Fruit fly (Drosophila melanogaster) whole organism, embryonic: Measurements from ENCODE around the gene trem.

ENCODE experiments used
- C15 ChIP-seq: fragments of 200-800 bp; sonication (Bioruptor generic); IDR thresholded peaks from 3 replicates; pipeline ENCODE4 v1.3.6; 2022; ENCODE audit warnings: missing biosample characterization, missing genetic modification characterization
- CG10267 ChIP-seq: fragments of 200-800 bp; sonication (Bioruptor generic); optimal IDR thresholded peaks from 2 replicates; lab custom pipeline; 2018; ENCODE audit warnings: missing biosample characterization, mild to moderate bottlenecking, missing genetic modification characterization, moderate library complexity
- CG11085 ChIP-seq: fragments of 200-800 bp; sonication (Bioruptor generic); IDR thresholded peaks from 2 replicates; pipeline ENCODE4 v1.3.6; 2022; ENCODE audit warnings: missing biosample characterization, missing genetic modification characterization
- CG11504 ChIP-seq: fragments of 200-800 bp; sonication (Bioruptor generic); optimal IDR thresholded peaks from 3 replicates; lab custom pipeline; 2019; ENCODE audit warnings: missing biosample characterization, mild to moderate bottlenecking, missing genetic modification characterization, moderate library complexity
- CG12659 ChIP-seq: fragments of 200-800 bp; sonication (Bioruptor generic); optimal IDR thresholded peaks from 3 replicates; lab custom pipeline; 2017; ENCODE audit warnings: mild to moderate bottlenecking, missing biosample characterization, missing genetic modification reagents, missing genetic modification characterization
- CG13894 ChIP-seq: fragments of 200-800 bp; sonication (Bioruptor generic); optimal IDR thresholded peaks from 3 replicates; lab custom pipeline; 2018; ENCODE audit warnings: missing biosample characterization, mild to moderate bottlenecking, missing genetic modification characterization, moderate library complexity
- CG14860 ChIP-seq: fragments of 200-800 bp; sonication (Bioruptor generic); IDR thresholded peaks from 3 replicates; pipeline ENCODE4 v1.3.6; 2022; ENCODE audit warnings: missing biosample characterization, missing genetic modification characterization; ENCODE audit not compliant: partially characterized antibody
- CG15011 ChIP-seq: fragments of 200-800 bp; sonication (Bioruptor generic); optimal IDR thresholded peaks from 3 replicates; lab custom pipeline; 2018; ENCODE audit warnings: missing biosample characterization, mild to moderate bottlenecking, missing genetic modification characterization
- CG16813 ChIP-seq: fragments of 200-800 bp; sonication (Bioruptor generic); IDR thresholded peaks from 3 replicates; pipeline ENCODE4 v1.3.6; 2022; ENCODE audit warnings: missing biosample characterization, missing genetic modification characterization; ENCODE audit not compliant: partially characterized antibody
- CG18476 ChIP-seq: fragments of 200-800 bp; sonication (Bioruptor generic); optimal IDR thresholded peaks from 2 replicates; lab custom pipeline; 2016; ENCODE audit warnings: missing biosample characterization, mild to moderate bottlenecking, missing genetic modification characterization
- CG3163 ChIP-seq: fragments of 200-800 bp; sonication (Bioruptor generic); optimal IDR thresholded peaks from 3 replicates; lab custom pipeline; 2016; ENCODE audit warnings: missing biosample characterization, missing genetic modification characterization
- CG4282 ChIP-seq: fragments of 200-800 bp; sonication (Bioruptor generic); optimal IDR thresholded peaks from 2 replicates; lab custom pipeline; 2016; ENCODE audit warnings: missing biosample characterization, missing genetic modification characterization
- CG43689 ChIP-seq: fragments of 200-800 bp; sonication (Bioruptor generic); IDR thresholded peaks from 2 replicates; pipeline ENCODE4 v1.3.6; 2022; ENCODE audit warnings: missing biosample characterization, missing genetic modification characterization
- CG4404 ChIP-seq: fragments of 200-800 bp; sonication (Bioruptor generic); IDR thresholded peaks from 2 replicates; pipeline ENCODE4 v1.3.6; 2022; ENCODE audit warnings: missing biosample characterization, missing genetic modification characterization
- CG5245 ChIP-seq: fragments of 200-800 bp; sonication (Bioruptor generic); optimal IDR thresholded peaks from 3 replicates; lab custom pipeline; 2016; ENCODE audit warnings: missing biosample characterization, missing genetic modification characterization
- CG7372 ChIP-seq: fragments of 200-800 bp; sonication (Bioruptor generic); IDR thresholded peaks from 2 replicates; pipeline ENCODE4 v1.3.6; 2022; ENCODE audit warnings: missing biosample characterization, missing genetic modification characterization
- CG7556 ChIP-seq: fragments of 200-800 bp; sonication (Bioruptor generic); optimal IDR thresholded peaks from 2 replicates; lab custom pipeline; 2017; ENCODE audit warnings: missing biosample characterization, mild to moderate bottlenecking, missing genetic modification characterization
- CG7745 ChIP-seq: fragments of 200-800 bp; sonication (Bioruptor generic); optimal IDR thresholded peaks from 2 replicates; lab custom pipeline; 2018; ENCODE audit warnings: missing biosample characterization, mild to moderate bottlenecking, missing genetic modification characterization, moderate library complexity
- CG7928 ChIP-seq: fragments of 200-800 bp; sonication (Bioruptor generic); optimal IDR thresholded peaks from 2 replicates; lab custom pipeline; 2017; ENCODE audit warnings: missing biosample characterization, mild to moderate bottlenecking, missing genetic modification characterization
- CG8765 ChIP-seq: fragments of 200-800 bp; sonication (Bioruptor generic); IDR thresholded peaks from 2 replicates; pipeline ENCODE4 v1.3.6; 2022; ENCODE audit warnings: missing biosample characterization, missing genetic modification characterization
- CG8924 ChIP-seq: fragments of 200-800 bp; optimal IDR thresholded peaks from 3 replicates; lab custom pipeline; 2019; ENCODE audit warnings: missing biosample characterization, mild to moderate bottlenecking, missing genetic modification characterization, moderate library complexity
- CG9727 ChIP-seq: fragments of 200-800 bp; sonication (Bioruptor generic); optimal IDR thresholded peaks from 3 replicates; lab custom pipeline; 2017; ENCODE audit warnings: missing biosample characterization, mild to moderate bottlenecking, missing genetic modification characterization
- CG9876 ChIP-seq: fragments of 200-800 bp; sonication (Bioruptor generic); optimal IDR thresholded peaks from 2 replicates; lab custom pipeline; 2016; ENCODE audit warnings: missing biosample characterization, missing genetic modification characterization
- Doc3 ChIP-seq: fragments of 200-800 bp; sonication (Bioruptor generic); IDR thresholded peaks from 3 replicates; pipeline ENCODE4 v1.3.6; 2022; ENCODE audit warnings: missing biosample characterization, missing genetic modification characterization; ENCODE audit not compliant: partially characterized antibody
- Hsf ChIP-seq: fragments of 200-800 bp; sonication (Bioruptor generic); optimal IDR thresholded peaks from 3 replicates; lab custom pipeline; 2016; ENCODE audit warnings: missing biosample characterization, missing genetic modification characterization
- Myb ChIP-seq: fragments of 200-800 bp; sonication (Bioruptor generic); optimal IDR thresholded peaks from 2 replicates; lab custom pipeline; 2016; ENCODE audit warnings: missing biosample characterization, missing genetic modification characterization
- Neu2 ChIP-seq: fragments of 200-800 bp; sonication (Bioruptor generic); optimal IDR thresholded peaks from 3 replicates; lab custom pipeline; 2016; ENCODE audit warnings: missing biosample characterization, missing genetic modification characterization, borderline replicate concordance
- NfI ChIP-seq: fragments of 200-800 bp; sonication (Bioruptor generic); optimal IDR thresholded peaks from 3 replicates; lab custom pipeline; 2018; ENCODE audit warnings: missing biosample characterization, mild to moderate bottlenecking, missing genetic modification characterization, moderate library complexity
- Six4 ChIP-seq: fragments of 200-800 bp; sonication (Bioruptor generic); optimal IDR thresholded peaks from 2 replicates; lab custom pipeline; 2016; ENCODE audit warnings: missing biosample characterization, missing genetic modification characterization
- Xbp1 ChIP-seq: fragments of 200-800 bp; sonication (Bioruptor generic); optimal IDR thresholded peaks from 3 replicates; lab custom pipeline; 2016; ENCODE audit warnings: missing biosample characterization, mild to moderate bottlenecking, missing genetic modification characterization
- ab ChIP-seq: fragments of 200-800 bp; sonication (Bioruptor generic); optimal IDR thresholded peaks from 2 replicates; lab custom pipeline; 2016; ENCODE audit warnings: missing biosample characterization, missing genetic modification characterization
- bbx ChIP-seq: fragments of 200-800 bp; sonication (Bioruptor generic); IDR thresholded peaks from 2 replicates; pipeline ENCODE4 v1.3.6; 2022; ENCODE audit warnings: missing biosample characterization, missing genetic modification characterization; ENCODE audit not compliant: partially characterized antibody
- bowl ChIP-seq: fragments of 200-800 bp; sonication (Bioruptor generic); IDR thresholded peaks from 2 replicates; pipeline ENCODE4 v1.3.6; 2022; ENCODE audit warnings: missing biosample characterization, missing genetic modification characterization
- cato ChIP-seq: fragments of 200-800 bp; sonication (Bioruptor generic); optimal IDR thresholded peaks from 2 replicates; lab custom pipeline; 2016; ENCODE audit warnings: missing biosample characterization, missing genetic modification characterization, borderline replicate concordance
- chinmo ChIP-seq: fragments of 200-800 bp; sonication (Bioruptor generic); IDR thresholded peaks from 4 replicates; pipeline ENCODE4 v1.3.6; 2022; ENCODE audit warnings: missing biosample characterization, missing genetic modification characterization; ENCODE audit not compliant: partially characterized antibody
- danr ChIP-seq: fragments of 200-800 bp; sonication (Bioruptor generic); IDR thresholded peaks from 2 replicates; pipeline ENCODE4 v1.3.6; 2022; ENCODE audit warnings: missing biosample characterization, missing genetic modification characterization
- exex ChIP-seq: fragments of 200-800 bp; sonication (Bioruptor generic); optimal IDR thresholded peaks from 4 replicates; lab custom pipeline; 2018; ENCODE audit warnings: missing biosample characterization, mild to moderate bottlenecking, missing genetic modification characterization, moderate library complexity
- ftz-f1 ChIP-seq: fragments of 200-800 bp; sonication (Bioruptor generic); optimal IDR thresholded peaks from 2 replicates; lab custom pipeline; 2016; ENCODE audit warnings: missing biosample characterization, missing genetic modification characterization
- fu2 ChIP-seq: fragments of 200-800 bp; sonication (Bioruptor generic); optimal IDR thresholded peaks from 2 replicates; lab custom pipeline; 2016; ENCODE audit warnings: missing biosample characterization, missing genetic modification characterization
- hth ChIP-seq: fragments of >200 bp; optimal IDR thresholded peaks from 2 replicates; lab custom pipeline; 2017; ENCODE audit warnings: inconsistent platforms
- inv ChIP-seq: fragments of 200-800 bp; sonication (Bioruptor generic); IDR thresholded peaks from 2 replicates; pipeline ENCODE4 v1.3.6; 2022; ENCODE audit warnings: missing biosample characterization, missing genetic modification characterization; ENCODE audit not compliant: partially characterized antibody
- lbe ChIP-seq: fragments of 200-800 bp; sonication (Bioruptor generic); optimal IDR thresholded peaks from 2 replicates; lab custom pipeline; 2016; ENCODE audit warnings: missing biosample characterization, mild to moderate bottlenecking, missing genetic modification characterization
- org-1 ChIP-seq: fragments of 200-800 bp; sonication (Bioruptor generic); optimal IDR thresholded peaks from 2 replicates; lab custom pipeline; 2017; ENCODE audit warnings: missing biosample characterization, missing genetic modification characterization
- phol ChIP-seq: fragments of 200-800 bp; sonication (Bioruptor generic); optimal IDR thresholded peaks from 3 replicates; lab custom pipeline; 2018; ENCODE audit warnings: missing biosample characterization, mild to moderate bottlenecking, missing genetic modification characterization, moderate library complexity
- pum ChIP-seq: fragments of 200-800 bp; sonication (Bioruptor generic); optimal IDR thresholded peaks from 2 replicates; lab custom pipeline; 2016; ENCODE audit warnings: missing biosample characterization, missing genetic modification characterization
- slou ChIP-seq: fragments of 200-800 bp; sonication (Bioruptor generic); optimal IDR thresholded peaks from 3 replicates; lab custom pipeline; 2016; ENCODE audit warnings: missing biosample characterization, missing genetic modification characterization
- sob ChIP-seq: fragments of 200-800 bp; sonication (Bioruptor generic); IDR thresholded peaks from 2 replicates; pipeline ENCODE4 v1.3.6; 2022; ENCODE audit warnings: missing biosample characterization, missing genetic modification characterization
- sug ChIP-seq: fragments of 200-800 bp; optimal IDR thresholded peaks from 2 replicates; lab custom pipeline; 2019; ENCODE audit warnings: missing biosample characterization, mild to moderate bottlenecking, missing genetic modification characterization, moderate library complexity
- ttk ChIP-seq: fragments of 200-800 bp; sonication (Bioruptor generic); IDR thresholded peaks from 2 replicates; pipeline ENCODE4 v2.1.2; 2022; ENCODE audit warnings: missing biosample characterization, missing genetic modification characterization

Gene trem

dm6 chr3R:20008372-20009051, 22.6 kb downstream of the trem start, which contains the start of the genes Hs6st and MED25 (continued):
- TF ChIP-seq CG11504 (tag; lab: Kevin White, UChicago), result peak; percentile 51
- peak; percentile 8; the same call in 1 of the 2 replicates for TF ChIP-seq ttk
- TF ChIP-seq ab (GFP tag; lab: Kevin White, UChicago), result no peak
- TF ChIP-seq inv (GFP tag; lab: Robert Waterston, UW), result peak; percentile 71
- no peak for TF ChIP-seq CG5245
- TF ChIP-seq sob (GFP tag; lab: Robert Waterston, UW), result peak; percentile 62
- peak; percentile 37 for TF ChIP-seq CG18476 (GFP tag; lab: Kevin White, UChicago)
- TF ChIP-seq ftz-f1, result peak; percentile 13
- peak; percentile 29 for TF ChIP-seq Six4 (GFP tag; lab: Kevin White, UChicago)
- no peak for TF ChIP-seq Neu2 (GFP tag; lab: Kevin White, UChicago)
- TF ChIP-seq CG8765 (GFP tag; lab: Robert Waterston, UW), result no peak; the same call in 1 of the 2 replicates
- peak; percentile 79 for TF ChIP-seq phol (tag; lab: Kevin White, UChicago)
- peak; percentile 32; the same call in 1 of the 2 replicates for TF ChIP-seq CG11085 (GFP tag; lab: Robert Waterston, UW)
- TF ChIP-seq C15 (GFP tag; lab: Robert Waterston, UW), result 0 out of 3 replicates have a peak, but pooled peaks have one; percentile 32
- peak; percentile 82 for TF ChIP-seq Doc3 (GFP tag; lab: Robert Waterston, UW)
- peak; percentile 78 for TF ChIP-seq bbx (GFP tag; lab: Robert Waterston, UW)
- TF ChIP-seq CG13894, result no peak
- peak; percentile 38 for TF ChIP-seq exex (tag; lab: Kevin White, UChicago)
- no peak for TF ChIP-seq CG9876 (GFP tag; lab: Kevin White, UChicago)
- TF ChIP-seq sug (tag; lab: Kevin White, UChicago), result no peak
- peak; percentile 76 for TF ChIP-seq CG16813
- no peak for TF ChIP-seq cato
- TF ChIP-seq CG8924 (tag; lab: Kevin White, UChicago), result peak; percentile 63
- TF ChIP-seq CG3163 (GFP tag; lab: Kevin White, UChicago), result no peak
- TF ChIP-seq fu2 (GFP tag; lab: Kevin White, UChicago), result no peak
- TF ChIP-seq CG7556 (GFP tag; lab: Kevin White, UChicago), result peak; percentile 11
- TF ChIP-seq pum (GFP tag; lab: Kevin White, UChicago), result no peak
- TF ChIP-seq lbe, result no peak
- TF ChIP-seq hth, result no peak
- TF ChIP-seq CG43689, result no peak
- no peak for TF ChIP-seq org-1 (GFP tag; lab: Kevin White, UChicago)
- peak; percentile 45; the same call in 1 of the 3 replicates for TF ChIP-seq CG14860
- 0 out of 4 replicates have a peak, but pooled peaks have one; percentile 55 for TF ChIP-seq chinmo
- TF ChIP-seq CG9727 (GFP tag; lab: Kevin White, UChicago), result peak; percentile 54
- TF ChIP-seq CG10267 (tag; lab: Kevin White, UChicago), result peak; percentile 72
- TF ChIP-seq Xbp1 (GFP tag; lab: Kevin White, UChicago), result peak; percentile 19
- peak; percentile 73 for TF ChIP-seq CG12659 (GFP tag; lab: Kevin White, UChicago)
- no peak for TF ChIP-seq slou (GFP tag; lab: Kevin White, UChicago)
- no peak for TF ChIP-seq CG7745
- peak; percentile 69 for TF ChIP-seq Myb
- 0 out of 2 replicates have a peak, but pooled peaks have one; percentile 5 for TF ChIP-seq CG7372 (GFP tag; lab: Robert Waterston, UW)
- TF ChIP-seq CG7928, result peak; percentile 93
- no peak for TF ChIP-seq CG4282 (GFP tag; lab: Kevin White, UChicago)
- TF ChIP-seq NfI (GFP tag; lab: Kevin White, UChicago), result peak; percentile 39
- no peak for TF ChIP-seq bowl
- TF ChIP-seq danr (GFP tag; lab: Robert Waterston, UW), result no peak
- peak; percentile 9 for TF ChIP-seq Hsf (GFP tag; lab: Kevin White, UChicago)
- TF ChIP-seq CG15011 (GFP tag; lab: Kevin White, UChicago), result peak; percentile 59
- no peak for TF ChIP-seq CG4404 (GFP tag; lab: Robert Waterston, UW)
